Worm (Caenorhabditis elegans) whole organism, young adult: ENCODE data around the gene mlc-4.

Experiments
- C06A6.2 ChIP-seq: fragments of 200-800 bp; sonication (Bioruptor generic); conservative IDR thresholded peaks from 2 replicates; pipeline ENCODE4 v1.3.6; 2022; ENCODE audit warnings: missing genetic modification characterization, missing compliant biosample characterization
- bed-1 ChIP-seq: fragments of 200-800 bp; sonication (Bioruptor generic); IDR thresholded peaks from 2 replicates; pipeline ENCODE4 v1.3.6; 2022; ENCODE audit warnings: missing genetic modification reagents, missing genetic modification characterization, missing compliant biosample characterization
- gei-17 ChIP-seq: fragments of 200-800 bp; sonication (Bioruptor generic); optimal IDR thresholded peaks from 2 replicates; lab custom pipeline; 2018; ENCODE audit warnings: mild to moderate bottlenecking, missing genetic modification characterization, missing compliant biosample characterization
- hlh-12 ChIP-seq: sonication (generic microtip); optimal IDR thresholded peaks from 2 replicates; lab custom pipeline; 2016; ENCODE audit warnings: missing genetic modification characterization, missing compliant biosample characterization
- madf-8 ChIP-seq: fragments of 200-800 bp; sonication (Bioruptor generic); conservative IDR thresholded peaks from 2 replicates; pipeline ENCODE4 v1.3.6; 2022; ENCODE audit warnings: missing genetic modification reagents, missing genetic modification characterization, missing compliant biosample characterization
- nfya-1 ChIP-seq: sonication (generic microtip); optimal IDR thresholded peaks from 2 replicates; lab custom pipeline; 2017; ENCODE audit warnings: antibody characterized with exemption, missing compliant biosample characterization, missing genetic modification characterization, borderline replicate concordance; ENCODE audit not compliant: insufficient read depth
- pha-4 ChIP-seq: fragments of 150-350 bp; sonication (generic microtip); optimal IDR thresholded peaks from 2 replicates; lab custom pipeline; 2014; ENCODE audit warnings: missing biosample characterization, missing genetic modification reagents, missing genetic modification characterization
- rec-8 ChIP-seq, 2 experiments: sonication (generic microtip); optimal IDR thresholded peaks; 2 replicates each; lab custom pipeline; 2016; ENCODE audit warnings: mild to moderate bottlenecking in 2 of 2, missing genetic modification characterization in 2 of 2, missing genetic modification reagents in 2 of 2, missing genotype in 2 of 2, missing biosample characterization in 1 of 2, missing compliant biosample characterization in 1 of 2, moderate library complexity in 1 of 2
- snpc-4 ChIP-seq, 5 experiments: fragments of 150-350 bp in 1 of 5; sonication (generic microtip) in 4 of 5; optimal IDR thresholded peaks; 2 replicates each; lab custom pipeline; 2014 to 2018; ENCODE audit warnings: missing genetic modification characterization in 5 of 5, missing biosample characterization in 3 of 5, antibody characterized with exemption in 2 of 5, mild to moderate bottlenecking in 2 of 5, missing compliant biosample characterization in 2 of 5, missing genotype in 2 of 5, moderate library complexity in 2 of 5, missing genetic modification reagents in 1 of 5
- unc-130 ChIP-seq: sonication (generic microtip); optimal IDR thresholded peaks from 2 replicates; lab custom pipeline; 2016; ENCODE audit warnings: missing genetic modification reagents, missing genetic modification characterization, missing compliant biosample characterization
- unc-62 ChIP-seq: fragments of 150-350 bp; optimal IDR thresholded peaks from 2 replicates; lab custom pipeline; 2014; ENCODE audit warnings: missing biosample characterization, missing genetic modification reagents, missing genetic modification characterization

- TF ChIP-seq snpc-4 (GFP tag; optimal IDR thresholded peaks at IDR 0.05; lab: Kevin White, UChicago), result no peak
- TF ChIP-seq snpc-4 (tag; optimal IDR thresholded peaks at IDR 0.05; lab: Kevin White, UChicago), result no peak
- no peak for TF ChIP-seq bed-1 (GFP tag; lab: Robert Waterston, UW)
- TF ChIP-seq rec-8 (tag; optimal IDR thresholded peaks at IDR 0.05; lab: Kevin White, UChicago), result no peak
- no peak for TF ChIP-seq madf-8 (GFP tag; lab: Robert Waterston, UW)
- no peak for TF ChIP-seq unc-130
- no peak for TF ChIP-seq nfya-1 (tag; lab: Kevin White, UChicago)
- TF ChIP-seq unc-62 (GFP tag; lab: Kevin White, UChicago), result no peak
- no peak for TF ChIP-seq hlh-12 (tag; lab: Kevin White, UChicago)
- no peak for TF ChIP-seq C06A6.2 (GFP tag; lab: Robert Waterston, UW)
- no peak for TF ChIP-seq gei-17 (GFP tag; lab: Kevin White, UChicago)
- no peak for TF ChIP-seq pha-4 (tag; lab: Kevin White, UChicago)
Measured at ce11 chrIII:3417453-3417852, 23.9 kb upstream of the mlc-4 start.
